Worm (Caenorhabditis elegans) whole organism, L1 larva: ENCODE data around the gene F55F10.3.

Experiments
- C16A3.4 ChIP-seq: fragments of 150-350 bp; optimal IDR thresholded peaks from 2 replicates; lab custom pipeline; 2014; ENCODE audit warnings: missing biosample characterization, missing genetic modification characterization
- C34B4.2 ChIP-seq: sonication (generic microtip); optimal IDR thresholded peaks from 2 replicates; lab custom pipeline; 2017; ENCODE audit warnings: mild to moderate bottlenecking, missing genetic modification characterization, missing compliant biosample characterization
- aha-1 ChIP-seq: fragments of 150-350 bp; optimal IDR thresholded peaks from 2 replicates; lab custom pipeline; 2014; ENCODE audit warnings: missing biosample characterization, missing genetic modification characterization
- alr-1 ChIP-seq: fragments of 200-800 bp; sonication (Bioruptor generic); optimal IDR thresholded peaks from 2 replicates; lab custom pipeline; 2018; ENCODE audit warnings: borderline replicate concordance, mild to moderate bottlenecking, missing genetic modification characterization, missing compliant biosample characterization
- aly-2 ChIP-seq: fragments of 150-350 bp; optimal IDR thresholded peaks from 2 replicates; lab custom pipeline; 2014; ENCODE audit warnings: missing biosample characterization, missing genetic modification characterization
- ama-1 ChIP-seq: fragments of 150-350 bp; optimal IDR thresholded peaks from 2 replicates; lab custom pipeline; 2014
- blmp-1 ChIP-seq: fragments of 150-350 bp; optimal IDR thresholded peaks from 2 replicates; lab custom pipeline; 2014; ENCODE audit warnings: missing biosample characterization, missing genetic modification characterization
- ceh-8 ChIP-seq: fragments of 200-800 bp; sonication (Bioruptor generic); optimal IDR thresholded peaks from 2 replicates; lab custom pipeline; 2018; ENCODE audit warnings: mild to moderate bottlenecking, missing genetic modification characterization, moderate library complexity, missing compliant biosample characterization
- ceh-88 ChIP-seq: fragments of 200-800 bp; sonication (Bioruptor generic); IDR thresholded peaks from 2 replicates; pipeline ENCODE4 v1.3.6; 2022; ENCODE audit warnings: missing genetic modification characterization, missing compliant biosample characterization
- dpl-1 ChIP-seq, 3 experiments: fragments of 150-350 bp in 2 of 3; sonication (generic microtip) in 1 of 3; optimal IDR thresholded peaks; 2 replicates each; lab custom pipeline; 2014 to 2017; ENCODE audit warnings: missing biosample characterization in 3 of 3, missing genetic modification characterization in 3 of 3, missing genetic modification reagents in 3 of 3
- dsc-1 ChIP-seq: sonication (generic microtip); optimal IDR thresholded peaks from 2 replicates; lab custom pipeline; 2016; ENCODE audit warnings: mild to moderate bottlenecking, missing genetic modification characterization, missing compliant biosample characterization
- efl-1 ChIP-seq, 4 experiments: fragments of 150-350 bp; optimal IDR thresholded peaks in 3 of 4; peaks in 1 of 4; 1 replicate in 1 of 4; 2 replicates in 3 of 4; lab custom pipeline; 2014; ENCODE audit warnings: missing biosample characterization in 2 of 4, missing genetic modification characterization in 2 of 4, missing genetic modification reagents in 2 of 4
- egl-13 ChIP-seq: sonication (generic microtip); optimal IDR thresholded peaks from 2 replicates; lab custom pipeline; 2016; ENCODE audit warnings: missing genotype, missing genetic modification reagents, missing genetic modification characterization, missing compliant biosample characterization
- egl-27 ChIP-seq, 2 experiments: fragments of 150-350 bp in 1 of 2; sonication (generic microtip); optimal IDR thresholded peaks; 3 replicates each; lab custom pipeline; 2017 to 2018; ENCODE audit warnings: missing biosample characterization in 2 of 2, missing genetic modification characterization in 2 of 2, missing genetic modification reagents in 2 of 2
- ets-5 ChIP-seq: fragments of 200-800 bp; sonication (Bioruptor generic); IDR thresholded peaks from 2 replicates; pipeline ENCODE4 v1.3.6; 2022; ENCODE audit warnings: missing genetic modification characterization, missing compliant biosample characterization
- fkh-10 ChIP-seq: sonication (generic microtip); optimal IDR thresholded peaks from 2 replicates; lab custom pipeline; 2017; ENCODE audit warnings: missing biosample characterization, missing genetic modification reagents, missing genetic modification characterization
- fkh-4 ChIP-seq: sonication (generic microtip); optimal IDR thresholded peaks from 2 replicates; lab custom pipeline; 2016; ENCODE audit warnings: missing compliant biosample characterization, missing genetic modification characterization, borderline replicate concordance
- fkh-8 ChIP-seq: sonication (generic microtip); optimal IDR thresholded peaks from 2 replicates; lab custom pipeline; 2016; ENCODE audit warnings: mild to moderate bottlenecking, missing genetic modification characterization, missing compliant biosample characterization
- fos-1 ChIP-seq: fragments of 150-350 bp; optimal IDR thresholded peaks from 2 replicates; lab custom pipeline; 2014; ENCODE audit warnings: missing biosample characterization, missing genetic modification characterization
- grh-1 ChIP-seq: fragments of 200-800 bp; sonication (Bioruptor generic); IDR thresholded peaks from 2 replicates; pipeline ENCODE4 v1.3.6; 2022; ENCODE audit warnings: missing genetic modification reagents, missing genetic modification characterization, missing compliant biosample characterization
- hlh-17 ChIP-seq: fragments of 200-800 bp; sonication (Bioruptor generic); optimal IDR thresholded peaks from 2 replicates; lab custom pipeline; 2018; ENCODE audit warnings: missing genetic modification characterization, mild to moderate bottlenecking, missing compliant biosample characterization, moderate library complexity, borderline replicate concordance
- hpl-2 ChIP-seq: fragments of 150-350 bp; optimal IDR thresholded peaks from 2 replicates; lab custom pipeline; 2014; ENCODE audit warnings: missing biosample characterization, missing genetic modification reagents, missing genetic modification characterization
- isw-1 ChIP-seq: fragments of 200-800 bp; sonication (Bioruptor generic); IDR thresholded peaks from 2 replicates; pipeline ENCODE4 v1.3.6; 2022; ENCODE audit warnings: missing genetic modification characterization, missing compliant biosample characterization
- jun-1 ChIP-seq: fragments of 150-350 bp; optimal IDR thresholded peaks from 2 replicates; lab custom pipeline; 2014; ENCODE audit warnings: missing biosample characterization, missing genetic modification reagents, missing genetic modification characterization
- lin-14 ChIP-seq: fragments of 200-800 bp; sonication (Bioruptor generic); optimal IDR thresholded peaks from 2 replicates; lab custom pipeline; 2018; ENCODE audit warnings: mild to moderate bottlenecking, missing genetic modification characterization, moderate library complexity, missing compliant biosample characterization
- lin-35 ChIP-seq, 2 experiments: fragments of 150-350 bp; optimal IDR thresholded peaks; 2 replicates each; lab custom pipeline; 2014; ENCODE audit warnings: missing biosample characterization in 2 of 2, missing genetic modification characterization in 2 of 2, missing genetic modification reagents in 2 of 2
- lin-39 ChIP-seq: fragments of 150-350 bp; optimal IDR thresholded peaks from 2 replicates; lab custom pipeline; 2014; ENCODE audit warnings: missing biosample characterization, missing genetic modification reagents, missing genetic modification characterization
- lir-3 ChIP-seq: sonication (generic microtip); optimal IDR thresholded peaks from 2 replicates; lab custom pipeline; 2016; ENCODE audit warnings: mild to moderate bottlenecking, missing genetic modification characterization, moderate library complexity, missing compliant biosample characterization; ENCODE audit not compliant: poor library complexity
- mab-9 ChIP-seq: fragments of 200-800 bp; sonication (Bioruptor generic); IDR thresholded peaks from 2 replicates; pipeline ENCODE4 v1.3.6; 2022; ENCODE audit warnings: missing genetic modification reagents, missing genetic modification characterization, missing compliant biosample characterization
- mef-2 ChIP-seq: fragments of 150-350 bp; optimal IDR thresholded peaks from 2 replicates; lab custom pipeline; 2014; ENCODE audit warnings: missing biosample characterization, missing genetic modification characterization
- mep-1 ChIP-seq: fragments of 150-350 bp; optimal IDR thresholded peaks from 2 replicates; lab custom pipeline; 2014; ENCODE audit warnings: missing biosample characterization, missing genetic modification characterization
- nhr-12 ChIP-seq: sonication (generic microtip); optimal IDR thresholded peaks from 2 replicates; lab custom pipeline; 2017; ENCODE audit warnings: missing biosample characterization, missing genetic modification characterization
- nhr-19 ChIP-seq: fragments of 200-800 bp; sonication (Bioruptor generic); conservative IDR thresholded peaks from 2 replicates; pipeline ENCODE4 v1.3.6; 2022; ENCODE audit warnings: missing genetic modification characterization, missing compliant biosample characterization
- nhr-20 ChIP-seq: sonication (generic microtip); optimal IDR thresholded peaks from 2 replicates; lab custom pipeline; 2016; ENCODE audit warnings: mild to moderate bottlenecking, missing genetic modification characterization, missing compliant biosample characterization
- nhr-237 ChIP-seq: fragments of 150-350 bp; optimal IDR thresholded peaks from 2 replicates; lab custom pipeline; 2014; ENCODE audit warnings: missing biosample characterization, missing genetic modification characterization
- nhr-47 ChIP-seq: sonication (generic microtip); optimal IDR thresholded peaks from 2 replicates; lab custom pipeline; 2016; ENCODE audit warnings: mild to moderate bottlenecking, missing genetic modification characterization, moderate library complexity, missing compliant biosample characterization
- nhr-90 ChIP-seq: sonication (generic microtip); optimal IDR thresholded peaks from 2 replicates; lab custom pipeline; 2016; ENCODE audit warnings: mild to moderate bottlenecking, missing genetic modification characterization, missing compliant biosample characterization; ENCODE audit not compliant: poor library complexity
- pqm-1 ChIP-seq: sonication (generic microtip); optimal IDR thresholded peaks from 3 replicates; lab custom pipeline; 2017; ENCODE audit warnings: missing biosample characterization, missing genetic modification characterization
- rnt-1 ChIP-seq: sonication (generic microtip); optimal IDR thresholded peaks from 2 replicates; lab custom pipeline; 2016; ENCODE audit warnings: mild to moderate bottlenecking, missing genetic modification characterization, moderate library complexity, missing compliant biosample characterization
- skn-1 ChIP-seq: fragments of 150-350 bp; optimal IDR thresholded peaks from 2 replicates; lab custom pipeline; 2014; ENCODE audit warnings: missing biosample characterization, missing genetic modification characterization
- snpc-4 ChIP-seq: fragments of 150-350 bp; optimal IDR thresholded peaks from 2 replicates; lab custom pipeline; 2014; ENCODE audit warnings: missing biosample characterization, missing genetic modification characterization
- snu-23 ChIP-seq: sonication (generic microtip); optimal IDR thresholded peaks from 2 replicates; lab custom pipeline; 2016; ENCODE audit warnings: missing genetic modification characterization, missing compliant biosample characterization
- sox-4 ChIP-seq: sonication (generic microtip); optimal IDR thresholded peaks from 2 replicates; lab custom pipeline; 2016; ENCODE audit warnings: missing genetic modification characterization, missing compliant biosample characterization
- tbx-2 ChIP-seq: sonication (generic microtip); optimal IDR thresholded peaks from 2 replicates; lab custom pipeline; 2016; ENCODE audit warnings: missing genetic modification characterization, missing compliant biosample characterization
- unc-130 ChIP-seq: fragments of 150-350 bp; optimal IDR thresholded peaks from 2 replicates; lab custom pipeline; 2017; ENCODE audit warnings: missing biosample characterization, missing genetic modification characterization, inconsistent platforms
- unc-98 ChIP-seq: fragments of 200-800 bp; sonication (Bioruptor generic); IDR thresholded peaks from 2 replicates; pipeline ENCODE4 v1.3.6; 2022; ENCODE audit warnings: missing genetic modification characterization, missing compliant biosample characterization
- vab-15 ChIP-seq: sonication (generic microtip); optimal IDR thresholded peaks from 2 replicates; lab custom pipeline; 2017; ENCODE audit warnings: missing genotype, mild to moderate bottlenecking, missing genetic modification characterization, missing compliant biosample characterization
- xbp-1 ChIP-seq: sonication (generic microtip); optimal IDR thresholded peaks from 2 replicates; lab custom pipeline; 2016; ENCODE audit warnings: missing genetic modification characterization, missing compliant biosample characterization
- zag-1 ChIP-seq: fragments of 150-350 bp; optimal IDR thresholded peaks from 2 replicates; lab custom pipeline; 2014; ENCODE audit warnings: missing biosample characterization, missing genetic modification characterization

The F55F10.3 gene

ce11 chrIV:4405126-4405525 lies 45.4 kb downstream of the F55F10.3 start, which contains the start of gene Y24D9A.7 (continued):
- peak in 1 of 2 experiments; percentile 43 for TF ChIP-seq lin-35 (GFP tag; optimal IDR thresholded peaks at IDR 0.05; lab: Kevin White, UChicago)
- no peak for TF ChIP-seq aha-1
- TF ChIP-seq hlh-17 (GFP tag; lab: Kevin White, UChicago): no peak
- TF ChIP-seq mab-9: no peak
- TF ChIP-seq aly-2 (tag; lab: Kevin White, UChicago): no peak
- no peak for TF ChIP-seq fkh-4 (tag; lab: Kevin White, UChicago)
- TF ChIP-seq hpl-2 (GFP tag; lab: Kevin White, UChicago): no peak
- peak; percentile 46 for TF ChIP-seq unc-130
- TF ChIP-seq lin-14 (GFP tag; lab: Kevin White, UChicago): peak; percentile 57
- TF ChIP-seq lir-3 (tag; lab: Kevin White, UChicago): no peak
- peak; percentile 21 for TF ChIP-seq mep-1
- TF ChIP-seq rnt-1 (tag; lab: Kevin White, UChicago): peak; percentile 8
- TF ChIP-seq ceh-88: no peak
- no peak for TF ChIP-seq alr-1 (tag; lab: Kevin White, UChicago)
- no peak for TF ChIP-seq egl-13 (tag; lab: Kevin White, UChicago)
- no peak for TF ChIP-seq C34B4.2 (tag; lab: Kevin White, UChicago)
- TF ChIP-seq ets-5: no peak
- no peak for TF ChIP-seq fos-1 (tag; lab: Kevin White, UChicago)
- TF ChIP-seq dsc-1: peak; percentile 19

- TF ChIP-seq lir-3 (tag; lab: Kevin White, UChicago): peak; percentile 41
- TF ChIP-seq efl-1 (optimal IDR thresholded peaks at IDR 0.05; lab: Kevin White, UChicago): peak; percentile 71 to 82
- TF ChIP-seq efl-1 (GFP tag; optimal IDR thresholded peaks at IDR 0.05 in 1 of 2; lab: Kevin White, UChicago): peak; percentile 76 to 97
- peak; percentile 26 for TF ChIP-seq snpc-4 (tag; lab: Kevin White, UChicago)
- TF ChIP-seq mab-9: 0 out of 2 replicates have a peak, but pooled peaks have one; percentile 45
- peak; percentile 1 for TF ChIP-seq zag-1 (tag; lab: Kevin White, UChicago)
- TF ChIP-seq dpl-1 (GFP tag; optimal IDR thresholded peaks at IDR 0.05; lab: Kevin White, UChicago): peak; percentile 66 to 79 (median 69)
- TF ChIP-seq xbp-1: peak; percentile 78
- TF ChIP-seq skn-1 (tag; lab: Kevin White, UChicago): peak; percentile 46
- no peak for TF ChIP-seq unc-98 (GFP tag; lab: Robert Waterston, UW)
- TF ChIP-seq grh-1 (GFP tag; lab: Robert Waterston, UW): peak; percentile 66; the same call in 1 of the 2 replicates
- peak; percentile 54 for TF ChIP-seq fos-1 (tag; lab: Kevin White, UChicago)
- peak; percentile 42 for TF ChIP-seq nhr-90 (tag; lab: Kevin White, UChicago)
- no peak for TF ChIP-seq lin-39 (tag; lab: Kevin White, UChicago)
- TF ChIP-seq vab-15 (tag; lab: Kevin White, UChicago): peak; percentile 63
- TF ChIP-seq snu-23 (GFP tag; lab: Kevin White, UChicago): peak; percentile 77
- TF ChIP-seq mep-1: peak; percentile 51
- peak; percentile 38 for TF ChIP-seq blmp-1 (tag; lab: Kevin White, UChicago)
- no peak for TF ChIP-seq egl-13 (tag; lab: Kevin White, UChicago)
- TF ChIP-seq C16A3.4: peak; percentile 61
- peak; percentile 41 for TF ChIP-seq sox-4
- TF ChIP-seq nhr-20: peak; percentile 75
- peak; percentile 81 for TF ChIP-seq unc-130
- no peak for TF ChIP-seq ceh-8
- TF ChIP-seq jun-1 (tag; lab: Kevin White, UChicago): no peak
- TF ChIP-seq lin-14 (GFP tag; lab: Kevin White, UChicago): peak; percentile 92
- TF ChIP-seq nhr-47 (tag; lab: Kevin White, UChicago): peak; percentile 78
- peak; percentile 47 for TF ChIP-seq fkh-10 (GFP tag; lab: Kevin White, UChicago)
- peak; percentile 12 for TF ChIP-seq mef-2 (tag; lab: Kevin White, UChicago)
- TF ChIP-seq ama-1: peak; percentile 27
- peak; percentile 83 for TF ChIP-seq fkh-8 (tag; lab: Kevin White, UChicago)
- no peak for TF ChIP-seq aha-1
- TF ChIP-seq pqm-1 (tag; lab: Kevin White, UChicago): peak; percentile 66
- peak in 1 of 2 experiments; percentile 58 for TF ChIP-seq egl-27 (tag; optimal IDR thresholded peaks at IDR 0.05; lab: Kevin White, UChicago)
- TF ChIP-seq nhr-237: no peak
- TF ChIP-seq tbx-2 (tag; lab: Kevin White, UChicago): peak; percentile 72
- peak; percentile 55 for TF ChIP-seq nhr-19 (GFP tag; lab: Robert Waterston, UW)
- TF ChIP-seq dsc-1: peak; percentile 30
- TF ChIP-seq nhr-12 (tag; lab: Kevin White, UChicago): no peak
- TF ChIP-seq aly-2 (tag; lab: Kevin White, UChicago): peak; percentile 37
- peak; percentile 64 for TF ChIP-seq isw-1 (GFP tag; lab: Robert Waterston, UW)
These were observed 46.3 kb downstream of the F55F10.3 start for ce11 chrIV:4406054-4406539.
